Fruit fly (Drosophila melanogaster) whole organism, embryonic: ENCODE results near the gene Tet.

Experiments
- Asciz ChIP-seq: fragments of 200-800 bp; sonication (Bioruptor generic); optimal IDR thresholded peaks from 2 replicates; lab custom pipeline; 2017; ENCODE audit warnings: missing biosample characterization, mild to moderate bottlenecking, missing genetic modification characterization, missing genetic modification reagents
- Bdp1 ChIP-seq: fragments of 200-800 bp; sonication (Bioruptor generic); optimal IDR thresholded peaks from 3 replicates; lab custom pipeline; 2016; ENCODE audit warnings: missing biosample characterization, missing genetic modification characterization
- CG10147 ChIP-seq: fragments of 200-800 bp; sonication (Bioruptor generic); optimal IDR thresholded peaks from 2 replicates; lab custom pipeline; 2019; ENCODE audit warnings: missing biosample characterization, mild to moderate bottlenecking, missing genetic modification characterization, moderate library complexity
- CG10431 ChIP-seq: fragments of 200-800 bp; sonication (Bioruptor generic); optimal IDR thresholded peaks from 3 replicates; lab custom pipeline; 2018; ENCODE audit warnings: missing biosample characterization, mild to moderate bottlenecking, missing genetic modification characterization
- CG10543 ChIP-seq: fragments of 200-800 bp; sonication (Bioruptor generic); optimal IDR thresholded peaks from 3 replicates; lab custom pipeline; 2017; ENCODE audit warnings: missing biosample characterization, mild to moderate bottlenecking, missing genetic modification characterization, moderate library complexity
- CG10979 ChIP-seq: fragments of 200-800 bp; sonication (Bioruptor generic); optimal IDR thresholded peaks from 2 replicates; lab custom pipeline; 2018; ENCODE audit warnings: missing biosample characterization, mild to moderate bottlenecking, missing genetic modification characterization, moderate library complexity
- CG12071 ChIP-seq: fragments of 200-800 bp; sonication (Bioruptor generic); optimal IDR thresholded peaks from 3 replicates; lab custom pipeline; 2018; ENCODE audit warnings: missing biosample characterization, mild to moderate bottlenecking, missing genetic modification characterization
- CG12104 ChIP-seq: fragments of 200-800 bp; sonication (Bioruptor generic); optimal IDR thresholded peaks from 3 replicates; lab custom pipeline; 2016; ENCODE audit warnings: missing biosample characterization, missing genetic modification characterization
- CG15601 ChIP-seq: fragments of 200-800 bp; sonication (Bioruptor generic); optimal IDR thresholded peaks from 3 replicates; lab custom pipeline; 2019; ENCODE audit warnings: missing biosample characterization, mild to moderate bottlenecking, missing genetic modification characterization, moderate library complexity
- CG1602 ChIP-seq: fragments of 200-800 bp; sonication (Bioruptor generic); optimal IDR thresholded peaks from 3 replicates; lab custom pipeline; 2016; ENCODE audit warnings: missing biosample characterization, missing genetic modification characterization
- CG17359 ChIP-seq: fragments of 200-800 bp; sonication (Bioruptor generic); optimal IDR thresholded peaks from 3 replicates; lab custom pipeline; 2018; ENCODE audit warnings: missing biosample characterization, mild to moderate bottlenecking, missing genetic modification characterization, moderate library complexity
- CG17912 ChIP-seq: fragments of 200-800 bp; sonication (Bioruptor generic); optimal IDR thresholded peaks from 2 replicates; lab custom pipeline; 2018; ENCODE audit warnings: missing biosample characterization, mild to moderate bottlenecking, missing genetic modification characterization
- CG18619 ChIP-seq: fragments of 200-800 bp; sonication (Bioruptor generic); optimal IDR thresholded peaks from 3 replicates; lab custom pipeline; 2017; ENCODE audit warnings: missing biosample characterization, mild to moderate bottlenecking, missing genetic modification characterization
- CG18764 ChIP-seq: fragments of 200-800 bp; sonication (Bioruptor generic); optimal IDR thresholded peaks from 3 replicates; lab custom pipeline; 2016; ENCODE audit warnings: missing biosample characterization, missing genetic modification characterization
- CG2199 ChIP-seq: fragments of 200-800 bp; sonication (Bioruptor generic); IDR thresholded peaks from 3 replicates; pipeline ENCODE4 v1.3.6; 2022; ENCODE audit warnings: missing biosample characterization, missing genetic modification characterization
- CG4328 ChIP-seq: fragments of 200-800 bp; sonication (Bioruptor generic); optimal IDR thresholded peaks from 3 replicates; lab custom pipeline; 2017; ENCODE audit warnings: missing biosample characterization, missing genetic modification reagents, missing genetic modification characterization
- CG4424 ChIP-seq: fragments of 200-800 bp; sonication (Bioruptor generic); optimal IDR thresholded peaks from 3 replicates; lab custom pipeline; 2016; ENCODE audit warnings: missing biosample characterization, missing genetic modification characterization
- CG4617 ChIP-seq: fragments of 200-800 bp; sonication (Bioruptor generic); optimal IDR thresholded peaks from 3 replicates; lab custom pipeline; 2016; ENCODE audit warnings: missing biosample characterization, missing genetic modification characterization, borderline replicate concordance
- CG4707 ChIP-seq: fragments of 200-800 bp; sonication (Bioruptor generic); optimal IDR thresholded peaks from 2 replicates; lab custom pipeline; 2018; ENCODE audit warnings: missing biosample characterization, mild to moderate bottlenecking, missing genetic modification characterization, moderate library complexity
- CG6854 ChIP-seq: fragments of 200-800 bp; sonication (Bioruptor generic); optimal IDR thresholded peaks from 3 replicates; lab custom pipeline; 2017; ENCODE audit warnings: missing biosample characterization, mild to moderate bottlenecking, missing genetic modification characterization
- CG7556 ChIP-seq: fragments of 200-800 bp; sonication (Bioruptor generic); optimal IDR thresholded peaks from 2 replicates; lab custom pipeline; 2017; ENCODE audit warnings: missing biosample characterization, mild to moderate bottlenecking, missing genetic modification characterization
- CG8388 ChIP-seq: fragments of 200-800 bp; sonication (Bioruptor generic); optimal IDR thresholded peaks from 2 replicates; lab custom pipeline; 2019; ENCODE audit warnings: missing biosample characterization, mild to moderate bottlenecking, missing genetic modification characterization, moderate library complexity
- CG8924 ChIP-seq: fragments of 200-800 bp; optimal IDR thresholded peaks from 3 replicates; lab custom pipeline; 2019; ENCODE audit warnings: missing biosample characterization, mild to moderate bottlenecking, missing genetic modification characterization, moderate library complexity
- CG9817 ChIP-seq: fragments of 200-800 bp; sonication (Bioruptor generic); optimal IDR thresholded peaks from 2 replicates; lab custom pipeline; 2018; ENCODE audit warnings: missing biosample characterization, mild to moderate bottlenecking, missing genetic modification characterization, moderate library complexity
- Deaf1 ChIP-seq: fragments of 200-800 bp; optimal IDR thresholded peaks from 3 replicates; lab custom pipeline; 2019; ENCODE audit warnings: missing biosample characterization, mild to moderate bottlenecking, missing genetic modification characterization, moderate library complexity
- Dll ChIP-seq: fragments of 200-800 bp; sonication (Bioruptor generic); IDR thresholded peaks from 4 replicates; pipeline ENCODE4 v1.3.6; 2022; ENCODE audit warnings: missing biosample characterization, missing genetic modification characterization; ENCODE audit not compliant: partially characterized antibody
- Dp ChIP-seq: fragments of 200-800 bp; sonication (Bioruptor generic); optimal IDR thresholded peaks from 2 replicates; lab custom pipeline; 2018; ENCODE audit warnings: missing biosample characterization, mild to moderate bottlenecking, missing genetic modification characterization, moderate library complexity
- E2f2 ChIP-seq: fragments of 200-800 bp; sonication (Bioruptor generic); IDR thresholded peaks from 2 replicates; pipeline ENCODE4 v1.3.6; 2022; ENCODE audit warnings: missing biosample characterization, missing genetic modification characterization
- HLHmδ ChIP-seq: fragments of 200-800 bp; sonication (Bioruptor generic); optimal IDR thresholded peaks from 2 replicates; lab custom pipeline; 2018; ENCODE audit warnings: missing biosample characterization, mild to moderate bottlenecking, missing genetic modification characterization, moderate library complexity
- Hmr ChIP-seq: fragments of 200-800 bp; sonication (Bioruptor generic); optimal IDR thresholded peaks from 3 replicates; lab custom pipeline; 2017; ENCODE audit warnings: mild to moderate bottlenecking, missing biosample characterization, missing genetic modification reagents, missing genetic modification characterization
- Hr51 ChIP-seq, 2 experiments: fragments of 200-800 bp; sonication (Bioruptor generic); optimal IDR thresholded peaks; 2 replicates in 1 of 2; 3 replicates in 1 of 2; lab custom pipeline; 2016 to 2018; ENCODE audit warnings: missing biosample characterization in 2 of 2, missing genetic modification characterization in 2 of 2, mild to moderate bottlenecking in 1 of 2, moderate library complexity in 1 of 2
- Rfx ChIP-seq: fragments of 200-800 bp; sonication (Bioruptor generic); IDR thresholded peaks from 2 replicates; pipeline ENCODE4 v1.3.6; 2022; ENCODE audit warnings: missing biosample characterization, missing genetic modification characterization
- Six4 ChIP-seq: fragments of 200-800 bp; sonication (Bioruptor generic); optimal IDR thresholded peaks from 2 replicates; lab custom pipeline; 2016; ENCODE audit warnings: missing biosample characterization, missing genetic modification characterization
- Xbp1 ChIP-seq: fragments of 200-800 bp; sonication (Bioruptor generic); optimal IDR thresholded peaks from 3 replicates; lab custom pipeline; 2016; ENCODE audit warnings: missing biosample characterization, mild to moderate bottlenecking, missing genetic modification characterization
- abd-A ChIP-seq: fragments of 200-800 bp; sonication (Bioruptor generic); optimal IDR thresholded peaks from 3 replicates; lab custom pipeline; 2019; ENCODE audit warnings: missing biosample characterization, mild to moderate bottlenecking, missing genetic modification characterization, moderate library complexity
- bbx ChIP-seq: fragments of 200-800 bp; sonication (Bioruptor generic); IDR thresholded peaks from 2 replicates; pipeline ENCODE4 v1.3.6; 2022; ENCODE audit warnings: missing biosample characterization, missing genetic modification characterization; ENCODE audit not compliant: partially characterized antibody
- caup ChIP-seq: fragments of 200-800 bp; sonication (Bioruptor generic); optimal IDR thresholded peaks from 3 replicates; lab custom pipeline; 2017; ENCODE audit warnings: missing biosample characterization, mild to moderate bottlenecking, missing genetic modification characterization, moderate library complexity; ENCODE audit not compliant: severe bottlenecking
- crol ChIP-seq: fragments of 200-800 bp; sonication (Bioruptor generic); IDR thresholded peaks from 2 replicates; pipeline ENCODE4 v1.3.6; 2022; ENCODE audit warnings: missing biosample characterization, missing genetic modification characterization
- dan ChIP-seq: fragments of 200-800 bp; sonication (Bioruptor generic); IDR thresholded peaks from 2 replicates; pipeline ENCODE4 v1.3.6; 2022; ENCODE audit warnings: missing biosample characterization, missing genetic modification characterization
- esg ChIP-seq: fragments of 200-800 bp; sonication (Bioruptor generic); conservative IDR thresholded peaks from 2 replicates; pipeline ENCODE4 v1.3.6; 2022; ENCODE audit warnings: missing biosample characterization, missing genetic modification characterization
- gce ChIP-seq: fragments of 200-800 bp; sonication (Bioruptor generic); IDR thresholded peaks from 3 replicates; pipeline ENCODE4 v1.3.6; 2022; ENCODE audit warnings: missing biosample characterization, missing genetic modification characterization
- grau ChIP-seq: fragments of 200-800 bp; optimal IDR thresholded peaks from 3 replicates; lab custom pipeline; 2019; ENCODE audit warnings: missing biosample characterization, mild to moderate bottlenecking, missing genetic modification characterization, moderate library complexity
- grn ChIP-seq: fragments of 200-800 bp; sonication (Bioruptor generic); optimal IDR thresholded peaks from 3 replicates; lab custom pipeline; 2017; ENCODE audit warnings: missing biosample characterization, missing genetic modification characterization
- ham ChIP-seq: fragments of 200-800 bp; sonication (Bioruptor generic); IDR thresholded peaks from 2 replicates; pipeline ENCODE4 v1.3.6; 2022; ENCODE audit warnings: missing biosample characterization, missing genetic modification characterization
- kah ChIP-seq: fragments of 200-800 bp; sonication (Bioruptor generic); optimal IDR thresholded peaks from 2 replicates; lab custom pipeline; 2018; ENCODE audit warnings: missing biosample characterization, mild to moderate bottlenecking, missing genetic modification characterization
- psq ChIP-seq: fragments of 200-800 bp; sonication (Bioruptor generic); optimal IDR thresholded peaks from 2 replicates; lab custom pipeline; 2017; ENCODE audit warnings: missing biosample characterization, missing genetic modification characterization
- sens-2 ChIP-seq: fragments of 200-800 bp; sonication (Bioruptor generic); IDR thresholded peaks from 2 replicates; pipeline ENCODE4 v1.3.6; 2022; ENCODE audit warnings: missing biosample characterization, missing genetic modification characterization
- sr ChIP-seq: fragments of 200-800 bp; sonication (Bioruptor generic); IDR thresholded peaks from 3 replicates; pipeline ENCODE4 v1.3.6; 2022; ENCODE audit warnings: missing biosample characterization, missing genetic modification characterization
- toy ChIP-seq: fragments of 200-800 bp; sonication (Bioruptor generic); IDR thresholded peaks from 2 replicates; pipeline ENCODE4 v1.3.6; 2022; ENCODE audit warnings: missing biosample characterization, missing genetic modification characterization

Gene Tet

DNA sequence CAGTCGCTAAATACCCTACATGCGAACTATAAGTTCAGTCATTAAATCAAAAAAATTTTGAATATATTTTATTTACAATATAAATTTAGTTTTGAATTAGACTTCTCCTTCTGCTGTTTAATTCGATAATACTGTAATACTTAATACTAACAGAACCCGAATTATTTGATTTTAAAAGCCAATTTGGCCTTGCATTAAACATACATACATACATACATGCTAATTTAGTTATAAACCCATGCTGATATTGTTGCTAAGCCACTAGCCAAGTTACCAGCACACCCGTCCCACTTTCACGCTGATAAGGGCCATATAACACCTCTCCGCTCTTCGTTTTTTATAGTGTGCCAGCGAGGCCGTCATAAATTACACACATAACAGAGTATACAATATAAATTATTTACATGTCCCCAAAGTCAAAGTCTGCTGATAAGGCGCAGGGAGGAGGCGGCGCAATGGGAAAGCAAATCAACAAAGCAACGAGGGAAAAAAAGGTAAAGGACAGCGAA, 79.8 kb downstream of the Tet start (continued):
- TF ChIP-seq CG2199 (GFP tag; lab: Robert Waterston, UW) (no peak), kah (GFP tag; lab: Kevin White, UChicago) (peak; percentile 30), bbx (no peak), CG18619 (GFP tag; lab: Kevin White, UChicago) (peak; percentile 0), CG4707 (GFP tag; lab: Kevin White, UChicago) (peak; percentile 71), Asciz (peak; percentile 62), CG12071 (GFP tag; lab: Kevin White, UChicago) (peak; percentile 87), CG10543 (peak; percentile 40), sr (peak; percentile 2; the same call in 1 of the 3 replicates), CG9817 (peak; percentile 28), CG4328 (GFP tag; lab: Kevin White, UChicago) (peak; percentile 29), caup (peak; percentile 48), E2f2 (GFP tag; lab: Robert Waterston, UW) (no peak), grn (GFP tag; lab: Kevin White, UChicago) (peak; percentile 29), Xbp1 (peak; percentile 19), abd-A (tag; lab: Kevin White, UChicago) (no peak), CG4424 (GFP tag; lab: Kevin White, UChicago) (peak; percentile 45), Bdp1 (GFP tag; lab: Kevin White, UChicago) (no peak), CG8924 (tag; lab: Kevin White, UChicago) (peak; percentile 65), CG4617 (no peak), CG7556 (GFP tag; lab: Kevin White, UChicago) (peak; percentile 43), gce (GFP tag; lab: Robert Waterston, UW) (peak; percentile 47; the same call in 1 of the 3 replicates), CG17912 (peak; percentile 86), CG12104 (peak; percentile 20), grau (peak; percentile 61), dan (GFP tag; lab: Robert Waterston, UW) (no peak), CG6854 (peak; percentile 41), toy (GFP tag; lab: Robert Waterston, UW) (no peak), CG18764 (GFP tag; lab: Kevin White, UChicago) (no peak), crol (GFP tag; lab: Robert Waterston, UW) (peak; percentile 84), Hr51 (GFP tag; optimal IDR thresholded peaks at IDR 0.05; lab: Kevin White, UChicago) (peak in 1 of 2 experiments; percentile 57), CG1602 (GFP tag; lab: Kevin White, UChicago) (peak; percentile 8), CG17359 (tag; lab: Kevin White, UChicago) (peak; percentile 21), esg (GFP tag; lab: Robert Waterston, UW) (0 out of 2 replicates have a peak, but pooled peaks have one; percentile 8), HLHmδ (GFP tag; lab: Kevin White, UChicago) (peak; percentile 26), CG10147 (GFP tag; lab: Kevin White, UChicago) (peak; percentile 53), Dll (GFP tag; lab: Robert Waterston, UW) (no peak), CG10979 (tag; lab: Kevin White, UChicago) (peak; percentile 49), Deaf1 (tag; lab: Kevin White, UChicago) (peak; percentile 37), ham (GFP tag; lab: Robert Waterston, UW) (no peak), Dp (GFP tag; lab: Kevin White, UChicago) (no peak), psq (GFP tag; lab: Kevin White, UChicago) (no peak), Six4 (GFP tag; lab: Kevin White, UChicago) (no peak), CG15601 (tag; lab: Kevin White, UChicago) (peak; percentile 46), Hmr (GFP tag; lab: Kevin White, UChicago) (peak; percentile 60), Rfx (peak; percentile 50), CG8388 (no peak), CG10431 (GFP tag; lab: Kevin White, UChicago) (peak; percentile 75), sens-2 (0 out of 2 replicates have a peak, but pooled peaks have one; percentile 50)
